Fruit fly (Drosophila melanogaster) whole organism, embryonic: ENCODE data around the gene Srg3.
A peak's percentile ranks its signal among the peaks of the same experiment; 100 is the strongest.

Experiments used
- Abd-B ChIP-seq: fragments of 200-800 bp; sonication (Bioruptor generic); optimal IDR thresholded peaks from 2 replicates; lab custom pipeline; 2018; ENCODE audit warnings: missing biosample characterization, mild to moderate bottlenecking, missing genetic modification characterization, moderate library complexity
- Antp ChIP-seq: fragments of 200-800 bp; sonication (Bioruptor generic); optimal IDR thresholded peaks from 3 replicates; lab custom pipeline; 2016; ENCODE audit warnings: missing biosample characterization, missing genetic modification characterization
- CG10654 ChIP-seq: fragments of 200-800 bp; sonication (Bioruptor generic); optimal IDR thresholded peaks from 2 replicates; lab custom pipeline; 2016; ENCODE audit warnings: missing biosample characterization, missing genetic modification characterization
- CG12236 ChIP-seq: fragments of 200-800 bp; sonication (Bioruptor generic); optimal IDR thresholded peaks from 2 replicates; lab custom pipeline; 2016; ENCODE audit warnings: missing biosample characterization, missing genetic modification characterization
- CG14050 ChIP-seq: fragments of 200-800 bp; sonication (Bioruptor generic); IDR thresholded peaks from 3 replicates; pipeline ENCODE4 v1.3.6; 2022; ENCODE audit warnings: missing biosample characterization, missing genetic modification characterization
- CG15073 ChIP-seq: fragments of 200-800 bp; sonication (Bioruptor generic); optimal IDR thresholded peaks from 2 replicates; lab custom pipeline; 2016; ENCODE audit warnings: missing biosample characterization, missing genetic modification characterization
- CG17328 ChIP-seq: fragments of 200-800 bp; sonication (Bioruptor generic); IDR thresholded peaks from 2 replicates; pipeline ENCODE4 v1.3.6; 2022; ENCODE audit warnings: missing biosample characterization, missing genetic modification characterization
- CG17359 ChIP-seq: fragments of 200-800 bp; sonication (Bioruptor generic); optimal IDR thresholded peaks from 3 replicates; lab custom pipeline; 2018; ENCODE audit warnings: missing biosample characterization, mild to moderate bottlenecking, missing genetic modification characterization, moderate library complexity
- CG17612 ChIP-seq: fragments of 200-800 bp; sonication (Bioruptor generic); IDR thresholded peaks from 2 replicates; pipeline ENCODE4 v1.3.6; 2022; ENCODE audit warnings: missing biosample characterization, missing genetic modification characterization
- CG2116 ChIP-seq: fragments of 200-800 bp; sonication (Bioruptor generic); optimal IDR thresholded peaks from 3 replicates; lab custom pipeline; 2018; ENCODE audit warnings: missing biosample characterization, mild to moderate bottlenecking, missing genetic modification characterization
- CG30403 ChIP-seq: fragments of 200-800 bp; sonication (Bioruptor generic); optimal IDR thresholded peaks from 3 replicates; lab custom pipeline; 2016; ENCODE audit warnings: missing biosample characterization, missing genetic modification characterization
- CG30431 ChIP-seq: fragments of 200-800 bp; sonication (Bioruptor generic); optimal IDR thresholded peaks from 2 replicates; lab custom pipeline; 2017; ENCODE audit warnings: missing biosample characterization, missing genetic modification characterization
- CG34422 ChIP-seq: fragments of 200-800 bp; sonication (Bioruptor generic); IDR thresholded peaks from 3 replicates; pipeline ENCODE4 v1.3.6; 2022; ENCODE audit warnings: missing biosample characterization, missing genetic modification characterization
- CG4404 ChIP-seq: fragments of 200-800 bp; sonication (Bioruptor generic); IDR thresholded peaks from 2 replicates; pipeline ENCODE4 v1.3.6; 2022; ENCODE audit warnings: missing biosample characterization, missing genetic modification characterization
- CG4424 ChIP-seq: fragments of 200-800 bp; sonication (Bioruptor generic); optimal IDR thresholded peaks from 3 replicates; lab custom pipeline; 2016; ENCODE audit warnings: missing biosample characterization, missing genetic modification characterization
- CG4707 ChIP-seq: fragments of 200-800 bp; sonication (Bioruptor generic); optimal IDR thresholded peaks from 2 replicates; lab custom pipeline; 2018; ENCODE audit warnings: missing biosample characterization, mild to moderate bottlenecking, missing genetic modification characterization, moderate library complexity
- CG4730 ChIP-seq: fragments of 200-800 bp; sonication (Bioruptor generic); IDR thresholded peaks from 2 replicates; pipeline ENCODE4 v1.3.6; 2022; ENCODE audit warnings: missing biosample characterization, missing genetic modification characterization
- CG4854 ChIP-seq: fragments of 200-800 bp; sonication (Bioruptor generic); optimal IDR thresholded peaks from 2 replicates; lab custom pipeline; 2016; ENCODE audit warnings: missing biosample characterization, missing genetic modification characterization, inconsistent platforms
- CG6175 ChIP-seq: fragments of 200-800 bp; sonication (Bioruptor generic); IDR thresholded peaks from 3 replicates; pipeline ENCODE4 v1.3.6; 2022; ENCODE audit warnings: missing biosample characterization, missing genetic modification characterization
- CG6791 ChIP-seq: fragments of 200-800 bp; sonication (Bioruptor generic); IDR thresholded peaks from 3 replicates; pipeline ENCODE4 v1.3.6; 2022; ENCODE audit warnings: missing biosample characterization, missing genetic modification characterization; ENCODE audit not compliant: partially characterized antibody
- CG7271 ChIP-seq: fragments of 200-800 bp; sonication (Bioruptor generic); optimal IDR thresholded peaks from 2 replicates; lab custom pipeline; 2018; ENCODE audit warnings: missing biosample characterization, mild to moderate bottlenecking, missing genetic modification characterization, moderate library complexity
- CG8478 ChIP-seq: fragments of >200 bp; optimal IDR thresholded peaks from 2 replicates; lab custom pipeline; 2018
- CG9797 ChIP-seq: fragments of 200-800 bp; sonication (Bioruptor generic); optimal IDR thresholded peaks from 3 replicates; lab custom pipeline; 2018; ENCODE audit warnings: missing biosample characterization, mild to moderate bottlenecking, missing genetic modification characterization
- CrebB ChIP-seq: fragments of 200-800 bp; sonication (Bioruptor generic); optimal IDR thresholded peaks from 3 replicates; lab custom pipeline; 2018; ENCODE audit warnings: missing biosample characterization, mild to moderate bottlenecking, missing genetic modification characterization
- Dad ChIP-seq: fragments of 200-800 bp; sonication (Bioruptor generic); optimal IDR thresholded peaks from 3 replicates; lab custom pipeline; 2016; ENCODE audit warnings: missing biosample characterization, missing genetic modification characterization
- Dll ChIP-seq: fragments of 200-800 bp; sonication (Bioruptor generic); IDR thresholded peaks from 4 replicates; pipeline ENCODE4 v1.3.6; 2022; ENCODE audit warnings: missing biosample characterization, missing genetic modification characterization; ENCODE audit not compliant: partially characterized antibody
- Dref ChIP-seq: fragments of 200-800 bp; sonication (Bioruptor generic); IDR thresholded peaks from 2 replicates; pipeline ENCODE4 v1.3.6; 2022; ENCODE audit warnings: missing biosample characterization, missing genetic modification characterization
- Hand ChIP-seq: fragments of 200-800 bp; sonication (Bioruptor generic); optimal IDR thresholded peaks from 2 replicates; lab custom pipeline; 2017; ENCODE audit warnings: mild to moderate bottlenecking, missing biosample characterization, missing genetic modification reagents, missing genetic modification characterization
- HmgD ChIP-seq: fragments of 200-800 bp; sonication (Bioruptor generic); optimal IDR thresholded peaks from 3 replicates; lab custom pipeline; 2016; ENCODE audit warnings: missing biosample characterization, missing genetic modification characterization
- Hr39 ChIP-seq: fragments of >200 bp; optimal IDR thresholded peaks from 2 replicates; lab custom pipeline; 2017
- Nf-YA ChIP-seq: fragments of 200-800 bp; sonication (Bioruptor generic); IDR thresholded peaks from 2 replicates; pipeline ENCODE4 v1.3.6; 2022; ENCODE audit warnings: missing biosample characterization, missing genetic modification characterization
- Oaz ChIP-seq: fragments of 200-800 bp; sonication (Bioruptor generic); IDR thresholded peaks from 2 replicates; pipeline ENCODE4 v1.3.6; 2022; ENCODE audit warnings: missing biosample characterization, missing genetic modification characterization
- al ChIP-seq: fragments of 200-800 bp; sonication (Bioruptor generic); IDR thresholded peaks from 2 replicates; pipeline ENCODE4 v1.3.6; 2022; ENCODE audit warnings: missing biosample characterization, missing genetic modification characterization
- bigmax ChIP-seq: fragments of 200-800 bp; sonication (Bioruptor generic); optimal IDR thresholded peaks from 2 replicates; lab custom pipeline; 2018; ENCODE audit warnings: missing biosample characterization, mild to moderate bottlenecking, missing genetic modification characterization
- bsh ChIP-seq, 2 experiments: fragments of 200-800 bp; sonication (Bioruptor generic); optimal IDR thresholded peaks; 2 replicates each; lab custom pipeline; 2017 to 2018; ENCODE audit warnings: mild to moderate bottlenecking in 2 of 2, missing biosample characterization in 2 of 2, missing genetic modification characterization in 2 of 2, moderate library complexity in 1 of 2
- cad ChIP-seq: fragments of >200 bp; optimal IDR thresholded peaks from 2 replicates; lab custom pipeline; 2017; ENCODE audit warnings: missing biosample characterization, missing genetic modification characterization
- fd102C ChIP-seq: fragments of 200-800 bp; sonication (Bioruptor generic); optimal IDR thresholded peaks from 2 replicates; lab custom pipeline; 2018; ENCODE audit warnings: missing biosample characterization, mild to moderate bottlenecking, missing genetic modification characterization, moderate library complexity
- fd96Cb ChIP-seq: fragments of 200-800 bp; sonication (Bioruptor generic); optimal IDR thresholded peaks from 2 replicates; lab custom pipeline; 2018; ENCODE audit warnings: missing biosample characterization, mild to moderate bottlenecking, missing genetic modification characterization, moderate library complexity
- gem ChIP-seq: fragments of 200-800 bp; sonication (Bioruptor generic); optimal IDR thresholded peaks from 2 replicates; lab custom pipeline; 2019; ENCODE audit warnings: missing biosample characterization, mild to moderate bottlenecking, missing genetic modification characterization, moderate library complexity
- ham ChIP-seq: fragments of 200-800 bp; sonication (Bioruptor generic); IDR thresholded peaks from 2 replicates; pipeline ENCODE4 v1.3.6; 2022; ENCODE audit warnings: missing biosample characterization, missing genetic modification characterization
- lilli ChIP-seq: fragments of 200-800 bp; sonication (Bioruptor generic); optimal IDR thresholded peaks from 3 replicates; lab custom pipeline; 2016; ENCODE audit warnings: missing biosample characterization, missing genetic modification characterization
- nerfin-2 ChIP-seq: fragments of 200-800 bp; sonication (Bioruptor generic); IDR thresholded peaks from 2 replicates; pipeline ENCODE4 v1.3.6; 2022; ENCODE audit warnings: missing biosample characterization, missing genetic modification characterization; ENCODE audit not compliant: partially characterized antibody
- peb ChIP-seq: fragments of 200-800 bp; sonication (Bioruptor generic); IDR thresholded peaks from 2 replicates; pipeline ENCODE4 v1.3.6; 2022; ENCODE audit warnings: missing biosample characterization, missing genetic modification characterization
- pros ChIP-seq: fragments of 200-800 bp; sonication (Bioruptor generic); optimal IDR thresholded peaks from 3 replicates; lab custom pipeline; 2019; ENCODE audit warnings: missing biosample characterization, mild to moderate bottlenecking, missing genetic modification characterization, moderate library complexity
- pzg ChIP-seq: fragments of 200-800 bp; sonication (Bioruptor generic); optimal IDR thresholded peaks from 3 replicates; lab custom pipeline; 2018; ENCODE audit warnings: missing biosample characterization, mild to moderate bottlenecking, missing genetic modification characterization, moderate library complexity
- repo ChIP-seq: fragments of 200-800 bp; sonication (Bioruptor generic); optimal IDR thresholded peaks from 2 replicates; lab custom pipeline; 2016; ENCODE audit warnings: missing biosample characterization, missing genetic modification characterization
- rib ChIP-seq: fragments of 200-800 bp; sonication (Bioruptor generic); IDR thresholded peaks from 2 replicates; pipeline ENCODE4 v1.3.6; 2022; ENCODE audit warnings: missing biosample characterization, missing genetic modification characterization
- seq ChIP-seq: fragments of 200-800 bp; sonication (Bioruptor generic); IDR thresholded peaks from 2 replicates; pipeline ENCODE4 v1.3.6; 2022; ENCODE audit warnings: missing biosample characterization, missing genetic modification characterization
- ssp ChIP-seq: fragments of 200-800 bp; sonication (Bioruptor generic); IDR thresholded peaks from 2 replicates; pipeline ENCODE4 v1.3.6; 2022; ENCODE audit warnings: missing biosample characterization, missing genetic modification characterization
- tap ChIP-seq: fragments of 200-800 bp; optimal IDR thresholded peaks from 3 replicates; lab custom pipeline; 2019; ENCODE audit warnings: missing biosample characterization, mild to moderate bottlenecking, missing genetic modification characterization, moderate library complexity
- tio ChIP-seq: fragments of 200-800 bp; sonication (Bioruptor generic); optimal IDR thresholded peaks from 2 replicates; lab custom pipeline; 2017; ENCODE audit warnings: missing biosample characterization, missing genetic modification characterization, inconsistent platforms
- unc-4 ChIP-seq: fragments of 200-800 bp; sonication (Bioruptor generic); IDR thresholded peaks from 2 replicates; pipeline ENCODE4 v1.3.6; 2022; ENCODE audit warnings: missing biosample characterization, missing genetic modification characterization; ENCODE audit not compliant: partially characterized antibody

Srg3 gene

DNA sequence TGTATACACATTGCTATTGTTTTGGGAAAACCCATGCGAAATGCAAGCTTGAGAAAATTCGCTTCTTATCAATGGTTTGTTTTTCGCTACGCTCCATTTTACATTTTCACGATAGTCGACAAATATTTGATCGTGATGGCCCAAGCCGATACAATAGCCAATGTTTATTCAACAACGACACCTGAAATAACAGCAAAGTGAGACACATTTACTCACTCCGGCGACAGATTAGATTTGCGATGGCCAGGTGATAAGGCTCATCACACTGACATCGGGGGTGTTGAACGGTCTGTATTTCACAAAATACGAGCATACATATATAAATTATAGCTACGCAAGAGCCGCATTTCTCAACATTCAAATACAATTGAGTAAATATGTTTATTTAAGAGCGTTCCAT lies 45.9 kb upstream of the Srg3 start (continued):
- TF ChIP-seq ham (GFP tag; lab: Robert Waterston, UW) (peak; percentile 31; the same call in 1 of the 2 replicates), CG15073 (GFP tag; lab: Kevin White, UChicago) (no peak), CG10654 (GFP tag; lab: Kevin White, UChicago) (peak; percentile 71), gem (tag; lab: Kevin White, UChicago) (peak; percentile 47), Dad (GFP tag; lab: Kevin White, UChicago) (peak; percentile 59), CG4854 (GFP tag; lab: Kevin White, UChicago) (peak; percentile 66), nerfin-2 (GFP tag; lab: Robert Waterston, UW) (no peak), Antp (GFP tag; lab: Kevin White, UChicago) (peak; percentile 28), pzg (GFP tag; lab: Kevin White, UChicago) (peak; percentile 18), CG34422 (no peak), HmgD (GFP tag; lab: Kevin White, UChicago) (no peak), CG4730 (GFP tag; lab: Robert Waterston, UW) (no peak), CG14050 (GFP tag; lab: Robert Waterston, UW) (no peak), ssp (no peak), CG17359 (tag; lab: Kevin White, UChicago) (peak; percentile 78), tio (GFP tag; lab: Kevin White, UChicago) (no peak), al (0 out of 2 replicates have a peak, but pooled peaks have one; percentile 18), Dref (no peak), bsh (GFP tag; optimal IDR thresholded peaks at IDR 0.05; lab: Kevin White, UChicago) (peak in 1 of 2 experiments; percentile 4), CG30403 (no peak), CG30431 (no peak), Abd-B (GFP tag; lab: Kevin White, UChicago) (no peak), Hr39 (lab: Kevin White, UChicago) (no peak), CG2116 (GFP tag; lab: Kevin White, UChicago) (peak; percentile 11), CG9797 (GFP tag; lab: Kevin White, UChicago) (peak; percentile 1), CG8478 (no peak), CG12236 (GFP tag; lab: Kevin White, UChicago) (peak; percentile 26), fd96Cb (tag; lab: Kevin White, UChicago) (no peak), repo (GFP tag; lab: Kevin White, UChicago) (peak; percentile 41), CG4424 (GFP tag; lab: Kevin White, UChicago) (peak; percentile 24), pros (GFP tag; lab: Kevin White, UChicago) (no peak), unc-4 (no peak), seq (GFP tag; lab: Robert Waterston, UW) (peak; percentile 35; the same call in 1 of the 2 replicates), peb (GFP tag; lab: Robert Waterston, UW) (no peak), rib (GFP tag; lab: Robert Waterston, UW) (peak; percentile 33; the same call in 1 of the 2 replicates), Oaz (GFP tag; lab: Robert Waterston, UW) (no peak), CG17612 (GFP tag; lab: Robert Waterston, UW) (no peak), Nf-YA (GFP tag; lab: Robert Waterston, UW) (0 out of 2 replicates have a peak, but pooled peaks have one; percentile 31), CG4707 (GFP tag; lab: Kevin White, UChicago) (peak; percentile 34), fd102C (GFP tag; lab: Kevin White, UChicago) (peak; percentile 80), CG4404 (no peak), tap (tag; lab: Kevin White, UChicago) (peak; percentile 55), lilli (GFP tag; lab: Kevin White, UChicago) (peak; percentile 17), bigmax (GFP tag; lab: Kevin White, UChicago) (peak; percentile 27), CG6175 (GFP tag; lab: Robert Waterston, UW) (no peak), Hand (GFP tag; lab: Kevin White, UChicago) (peak; percentile 3), CrebB (tag; lab: Kevin White, UChicago) (peak; percentile 76), CG6791 (no peak), Dll (GFP tag; lab: Robert Waterston, UW) (no peak), cad (GFP tag; lab: Kevin White, UChicago) (no peak), CG17328 (GFP tag; lab: Robert Waterston, UW) (peak; percentile 16; the same call in 1 of the 2 replicates), CG7271 (tag; lab: Kevin White, UChicago) (peak; percentile 28)
